Worm (Caenorhabditis elegans) whole organism, midembryonic: ENCODE data around the gene ZK688.11.

ENCODE experiments used
- cog-1 ChIP-seq: sonication (generic microtip); optimal IDR thresholded peaks from 2 replicates; lab custom pipeline; 2016; ENCODE audit warnings: missing genetic modification characterization, missing compliant biosample characterization
- flt-1 ChIP-seq: fragments of 200-800 bp; sonication (Bioruptor generic); IDR thresholded peaks from 2 replicates; pipeline ENCODE4 v1.3.6; 2022; ENCODE audit warnings: missing genetic modification characterization, missing compliant biosample characterization
- klf-2 ChIP-seq: fragments of 200-800 bp; sonication (Bioruptor generic); conservative IDR thresholded peaks from 2 replicates; pipeline ENCODE4 v1.3.6; 2022; ENCODE audit warnings: missing genetic modification reagents, missing genetic modification characterization, missing compliant biosample characterization
- med-1 ChIP-seq: sonication (generic microtip); optimal IDR thresholded peaks from 2 replicates; lab custom pipeline; 2017; ENCODE audit warnings: missing genetic modification characterization, mild to moderate bottlenecking, missing compliant biosample characterization, antibody characterized with exemption, missing genetic modification reagents; ENCODE audit not compliant: insufficient read depth
- ref-1 ChIP-seq: fragments of 200-800 bp; sonication (Bioruptor generic); conservative IDR thresholded peaks from 2 replicates; pipeline ENCODE4 v1.3.6; 2022; ENCODE audit warnings: missing genetic modification reagents, missing genetic modification characterization, missing compliant biosample characterization
- tab-1 ChIP-seq: fragments of 200-800 bp; sonication (Bioruptor generic); IDR thresholded peaks from 2 replicates; pipeline ENCODE4 v1.3.6; 2022; ENCODE audit warnings: missing genetic modification characterization, missing compliant biosample characterization
- ztf-29 ChIP-seq: fragments of 200-800 bp; sonication (Bioruptor generic); IDR thresholded peaks from 2 replicates; pipeline ENCODE4 v1.3.6; 2022; ENCODE audit warnings: missing genetic modification reagents, missing genetic modification characterization, missing compliant biosample characterization

DNA sequence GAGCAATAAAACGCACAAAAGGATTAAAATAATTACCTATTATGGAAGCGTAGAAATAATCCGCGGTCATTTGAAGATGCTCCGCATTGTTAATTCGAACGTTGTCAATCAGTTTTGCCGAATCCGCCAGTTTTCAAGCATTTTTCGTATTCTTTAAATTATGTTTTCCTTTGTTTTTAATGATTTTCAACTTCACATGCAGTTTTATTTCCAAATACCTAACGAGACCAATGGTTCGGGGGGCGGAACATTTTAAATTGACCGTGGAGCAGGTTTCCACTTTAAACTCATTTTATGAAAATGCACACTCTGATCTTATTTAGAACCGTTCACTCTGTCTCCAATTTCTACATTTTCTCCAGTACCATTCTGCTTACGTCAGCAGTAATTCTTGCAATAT lies 10.0 kb upstream of the ZK688.11 start, which contains the start of gene ZK688.4:
- TF ChIP-seq klf-2 (GFP tag; lab: Robert Waterston, UW) (no peak), flt-1 (GFP tag; lab: Robert Waterston, UW) (no peak), tab-1 (GFP tag; lab: Robert Waterston, UW) (no peak), med-1 (GFP tag; lab: Kevin White, UChicago) (no peak), ref-1 (GFP tag; lab: Robert Waterston, UW) (no peak), ztf-29 (GFP tag; lab: Robert Waterston, UW) (no peak), cog-1 (tag; lab: Kevin White, UChicago) (no peak)
